Worm (Caenorhabditis elegans) whole organism, late embryonic: ENCODE measurements around the gene acdh-13.

Source experiments
- C38D4.7 ChIP-seq: fragments of 200-800 bp; sonication (Bioruptor generic); optimal IDR thresholded peaks from 2 replicates; lab custom pipeline; 2018; ENCODE audit warnings: mild to moderate bottlenecking, missing genetic modification characterization, moderate library complexity, missing compliant biosample characterization
- F13H6.1 ChIP-seq: sonication (generic microtip); optimal IDR thresholded peaks from 2 replicates; lab custom pipeline; 2016; ENCODE audit warnings: missing genetic modification characterization, missing compliant biosample characterization
- K02D7.2 ChIP-seq: sonication (generic microtip); optimal IDR thresholded peaks from 2 replicates; lab custom pipeline; 2017; ENCODE audit warnings: mild to moderate bottlenecking, missing genetic modification characterization, missing compliant biosample characterization
- K09A11.1 ChIP-seq: sonication (generic microtip); optimal IDR thresholded peaks from 2 replicates; lab custom pipeline; 2017; ENCODE audit warnings: antibody characterized with exemption, mild to moderate bottlenecking, missing genetic modification characterization, missing compliant biosample characterization; ENCODE audit not compliant: insufficient read depth
- Y22D7AL.16 ChIP-seq: sonication (generic microtip); optimal IDR thresholded peaks from 2 replicates; lab custom pipeline; 2016; ENCODE audit warnings: missing genetic modification characterization, missing compliant biosample characterization
- ahr-1 ChIP-seq: sonication (generic microtip); optimal IDR thresholded peaks from 2 replicates; lab custom pipeline; 2016; ENCODE audit warnings: missing genetic modification characterization, missing compliant biosample characterization
- ama-1 ChIP-seq: fragments of 150-350 bp; optimal IDR thresholded peaks from 2 replicates; lab custom pipeline; 2014
- ceh-18 ChIP-seq: sonication (generic microtip); optimal IDR thresholded peaks from 2 replicates; lab custom pipeline; 2016; ENCODE audit warnings: missing genetic modification characterization, missing compliant biosample characterization
- ceh-22 ChIP-seq: sonication (generic microtip); optimal IDR thresholded peaks from 2 replicates; lab custom pipeline; 2017; ENCODE audit warnings: missing biosample characterization, missing genetic modification characterization
- ceh-24 ChIP-seq: sonication (generic microtip); optimal IDR thresholded peaks from 2 replicates; lab custom pipeline; 2016; ENCODE audit warnings: mild to moderate bottlenecking, missing genetic modification characterization, missing compliant biosample characterization
- ceh-34 ChIP-seq: sonication (generic microtip); optimal IDR thresholded peaks from 2 replicates; lab custom pipeline; 2016; ENCODE audit warnings: mild to moderate bottlenecking, missing genetic modification characterization, missing compliant biosample characterization
- ceh-45 ChIP-seq: fragments of 200-800 bp; sonication (Bioruptor generic); IDR thresholded peaks from 2 replicates; pipeline ENCODE4 v1.3.6; 2022; ENCODE audit warnings: missing genetic modification reagents, missing genetic modification characterization, missing compliant biosample characterization
- ceh-6 ChIP-seq: fragments of 200-800 bp; sonication (Bioruptor generic); optimal IDR thresholded peaks from 2 replicates; lab custom pipeline; 2018; ENCODE audit warnings: mild to moderate bottlenecking, missing genetic modification characterization, missing compliant biosample characterization
- che-1 ChIP-seq: sonication (generic microtip); optimal IDR thresholded peaks from 2 replicates; lab custom pipeline; 2016; ENCODE audit warnings: mild to moderate bottlenecking, missing genetic modification characterization, missing compliant biosample characterization
- dve-1 ChIP-seq: sonication (generic microtip); optimal IDR thresholded peaks from 2 replicates; lab custom pipeline; 2017; ENCODE audit warnings: antibody characterized with exemption, mild to moderate bottlenecking, missing genetic modification characterization, missing compliant biosample characterization
- elt-2 ChIP-seq: sonication (generic microtip); optimal IDR thresholded peaks from 2 replicates; lab custom pipeline; 2016; ENCODE audit warnings: missing genetic modification reagents, missing genetic modification characterization, missing compliant biosample characterization
- elt-4 ChIP-seq: sonication (generic microtip); optimal IDR thresholded peaks from 2 replicates; lab custom pipeline; 2016; ENCODE audit warnings: missing genetic modification characterization, missing compliant biosample characterization
- fax-1 ChIP-seq: sonication (generic microtip); optimal IDR thresholded peaks from 2 replicates; lab custom pipeline; 2016; ENCODE audit warnings: missing genotype, missing genetic modification characterization, missing compliant biosample characterization
- fkh-10 ChIP-seq: fragments of 150-350 bp; optimal IDR thresholded peaks from 2 replicates; lab custom pipeline; 2014; ENCODE audit warnings: missing biosample characterization, missing genetic modification reagents, missing genetic modification characterization
- fkh-6 ChIP-seq: sonication (generic microtip); optimal IDR thresholded peaks from 2 replicates; lab custom pipeline; 2016; ENCODE audit warnings: missing genetic modification characterization, missing compliant biosample characterization
- hlh-13 ChIP-seq: fragments of 200-800 bp; sonication (Bioruptor generic); optimal IDR thresholded peaks from 2 replicates; lab custom pipeline; 2018; ENCODE audit warnings: mild to moderate bottlenecking, missing genetic modification characterization, missing compliant biosample characterization
- hlh-15 ChIP-seq: sonication (generic microtip); optimal IDR thresholded peaks from 2 replicates; lab custom pipeline; 2016; ENCODE audit warnings: missing genetic modification characterization, missing compliant biosample characterization
- hlh-6 ChIP-seq: sonication (generic microtip); optimal IDR thresholded peaks from 2 replicates; lab custom pipeline; 2016; ENCODE audit warnings: missing genotype, missing genetic modification characterization, missing compliant biosample characterization
- lin-11 ChIP-seq: fragments of 200-800 bp; sonication (Bioruptor generic); optimal IDR thresholded peaks from 2 replicates; lab custom pipeline; 2018; ENCODE audit warnings: mild to moderate bottlenecking, missing genetic modification characterization, missing compliant biosample characterization
- mec-3 ChIP-seq: sonication (generic microtip); optimal IDR thresholded peaks from 2 replicates; lab custom pipeline; 2016; ENCODE audit warnings: borderline replicate concordance, missing genetic modification characterization, missing compliant biosample characterization
- nfya-1 ChIP-seq: sonication (generic microtip); optimal IDR thresholded peaks from 2 replicates; lab custom pipeline; 2017; ENCODE audit warnings: missing genetic modification characterization, mild to moderate bottlenecking, missing compliant biosample characterization, antibody characterized with exemption, moderate library complexity
- nhr-11 ChIP-seq: fragments of 150-350 bp; optimal IDR thresholded peaks from 2 replicates; lab custom pipeline; 2014; ENCODE audit warnings: missing biosample characterization, missing genetic modification characterization
- odd-2 ChIP-seq: sonication (generic microtip); optimal IDR thresholded peaks from 2 replicates; lab custom pipeline; 2017; ENCODE audit warnings: antibody characterized with exemption, mild to moderate bottlenecking, missing genetic modification characterization, missing compliant biosample characterization
- pag-3 ChIP-seq: sonication (generic microtip); optimal IDR thresholded peaks from 2 replicates; lab custom pipeline; 2016; ENCODE audit warnings: missing compliant biosample characterization, missing genetic modification characterization, borderline replicate concordance
- pqm-1 ChIP-seq: sonication (generic microtip); optimal IDR thresholded peaks from 2 replicates; lab custom pipeline; 2016; ENCODE audit warnings: missing genetic modification characterization, missing compliant biosample characterization
- syd-9 ChIP-seq: sonication (generic microtip); optimal IDR thresholded peaks from 2 replicates; lab custom pipeline; 2016; ENCODE audit warnings: mild to moderate bottlenecking, missing genetic modification characterization, moderate library complexity, missing compliant biosample characterization
- tbx-2 ChIP-seq: sonication (generic microtip); optimal IDR thresholded peaks from 2 replicates; lab custom pipeline; 2016; ENCODE audit warnings: missing genetic modification characterization, missing compliant biosample characterization
- tbx-7 ChIP-seq: sonication (generic microtip); optimal IDR thresholded peaks from 2 replicates; lab custom pipeline; 2016; ENCODE audit warnings: missing genotype, missing genetic modification characterization, missing compliant biosample characterization
- ttx-3 ChIP-seq: sonication (generic microtip); optimal IDR thresholded peaks from 2 replicates; lab custom pipeline; 2016; ENCODE audit warnings: missing genetic modification reagents, missing genetic modification characterization, missing compliant biosample characterization
- unc-86 ChIP-seq: sonication (generic microtip); optimal IDR thresholded peaks from 2 replicates; lab custom pipeline; 2016; ENCODE audit warnings: missing genetic modification characterization, missing compliant biosample characterization

Gene acdh-13

ce11 chrIV:8487183-8487582, 11.4 kb downstream of the acdh-13 start, which contains the start of gene srlf-3:
Gene srlf-3 (plus strand): TSS chrIV:8487483.
- TF ChIP-seq nhr-11 (tag; lab: Kevin White, UChicago): no peak
- no peak for TF ChIP-seq mec-3
- TF ChIP-seq hlh-6 (tag; lab: Kevin White, UChicago): no peak
- TF ChIP-seq ceh-22 (tag; lab: Kevin White, UChicago): no peak
- TF ChIP-seq fax-1 (tag; lab: Kevin White, UChicago): no peak
- no peak for TF ChIP-seq fkh-6 (tag; lab: Kevin White, UChicago)
- TF ChIP-seq Y22D7AL.16 (tag; lab: Kevin White, UChicago): no peak
- TF ChIP-seq odd-2 (tag; lab: Kevin White, UChicago): no peak

ce11 chrIV:8481308-8481707, 17.3 kb downstream of the acdh-13 start, which contains the start of gene spp-8:
Gene spp-8 (plus strand): TSS chrIV:8481664.
- TF ChIP-seq ceh-24 (tag; lab: Kevin White, UChicago) (no peak), hlh-15 (tag; lab: Kevin White, UChicago) (no peak), fax-1 (tag; lab: Kevin White, UChicago) (no peak), ceh-22 (tag; lab: Kevin White, UChicago) (no peak), elt-2 (tag; lab: Kevin White, UChicago) (peak; percentile 50), dve-1 (no peak)

- TF ChIP-seq tbx-7 (tag; lab: Kevin White, UChicago) (no peak), tbx-2 (no peak), K02D7.2 (no peak), C38D4.7 (no peak), K09A11.1 (tag; lab: Kevin White, UChicago) (no peak), F13H6.1 (tag; lab: Kevin White, UChicago) (no peak), odd-2 (tag; lab: Kevin White, UChicago) (no peak), pag-3 (tag; lab: Kevin White, UChicago) (no peak), ama-1 (lab: Kevin White, UChicago) (no peak), lin-11 (tag; lab: Kevin White, UChicago) (no peak), pqm-1 (tag; lab: Kevin White, UChicago) (no peak), hlh-13 (no peak), ceh-34 (tag; lab: Kevin White, UChicago) (no peak)
Observed at ce11 chrIV:8479346-8479745, 19.3 kb downstream of the acdh-13 start, which contains the start of gene hlh-12. Gene hlh-12 (minus strand): TSS chrIV:8479446.

- TF ChIP-seq F13H6.1 (tag; lab: Kevin White, UChicago) (no peak), ceh-45 (GFP tag; lab: Robert Waterston, UW) (no peak), ttx-3 (no peak), pqm-1 (tag; lab: Kevin White, UChicago) (no peak), che-1 (no peak), K02D7.2 (no peak), syd-9 (tag; lab: Kevin White, UChicago) (no peak), elt-4 (tag; lab: Kevin White, UChicago) (no peak), unc-86 (tag; lab: Kevin White, UChicago) (no peak), mec-3 (no peak), ceh-6 (GFP tag; lab: Kevin White, UChicago) (no peak), odd-2 (tag; lab: Kevin White, UChicago) (no peak), fkh-10 (GFP tag; lab: Kevin White, UChicago) (no peak), hlh-6 (tag; lab: Kevin White, UChicago) (no peak)
Observed at ce11 chrIV:8478516-8478915, 20.1 kb downstream of the acdh-13 start.

- TF ChIP-seq syd-9 (tag; lab: Kevin White, UChicago) (no peak), ahr-1 (tag; lab: Kevin White, UChicago) (no peak), nfya-1 (tag; lab: Kevin White, UChicago) (no peak), che-1 (no peak), ceh-18 (tag; lab: Kevin White, UChicago) (no peak), pqm-1 (tag; lab: Kevin White, UChicago) (no peak)
Observed at ce11 chrIV:8476880-8477279, 21.7 kb downstream of the acdh-13 start, which contains the start of gene spp-10. Gene spp-10 (plus strand): TSS chrIV:8477180.
